Worm (Caenorhabditis elegans) whole organism, L4 larva: ENCODE results near the gene K10C2.2.
A peak's percentile ranks its signal among the peaks of the same experiment; 100 is the strongest.

ENCODE experiments used
- F10B5.3 ChIP-seq: sonication (generic microtip); optimal IDR thresholded peaks from 2 replicates; lab custom pipeline; 2016; ENCODE audit warnings: mild to moderate bottlenecking, missing genetic modification characterization, missing compliant biosample characterization
- F37D6.2 ChIP-seq: sonication (generic microtip); optimal IDR thresholded peaks from 2 replicates; lab custom pipeline; 2016; ENCODE audit warnings: mild to moderate bottlenecking, missing genetic modification characterization, missing compliant biosample characterization
- aha-1 ChIP-seq: fragments of 150-350 bp; peaks from one replicate; lab custom pipeline; 2014; ENCODE audit warnings: missing biosample characterization, missing genetic modification characterization
- ama-1 ChIP-seq: fragments of 150-350 bp; optimal IDR thresholded peaks from 2 replicates; lab custom pipeline; 2014; ENCODE audit warnings: inconsistent platforms, mixed read lengths
- ceh-20 ChIP-seq: fragments of 200-800 bp; sonication (Bioruptor generic); IDR thresholded peaks from 2 replicates; pipeline ENCODE4 v1.3.6; 2022; ENCODE audit warnings: missing genetic modification reagents, missing genetic modification characterization, missing compliant biosample characterization
- ceh-62 ChIP-seq: sonication (generic microtip); optimal IDR thresholded peaks from 2 replicates; lab custom pipeline; 2017; ENCODE audit warnings: missing biosample characterization, missing genetic modification characterization
- daf-16 ChIP-seq, 3 experiments: sonication (generic microtip); optimal IDR thresholded peaks; 2 replicates each; lab custom pipeline; 2016 to 2017; ENCODE audit warnings: missing genetic modification characterization in 3 of 3, missing genetic modification reagents in 3 of 3, mild to moderate bottlenecking in 2 of 3, missing compliant biosample characterization in 2 of 3, missing biosample characterization in 1 of 3, moderate library complexity in 1 of 3
- dmd-6 ChIP-seq: fragments of 200-800 bp; sonication (Bioruptor generic); IDR thresholded peaks from 2 replicates; pipeline ENCODE4 v1.3.6; 2022; ENCODE audit warnings: missing genetic modification reagents, missing genetic modification characterization, missing compliant biosample characterization
- dmd-9 ChIP-seq: fragments of 200-800 bp; sonication (Bioruptor generic); IDR thresholded peaks from 2 replicates; pipeline ENCODE4 v1.3.6; 2022; ENCODE audit warnings: missing genetic modification reagents, missing genetic modification characterization, missing compliant biosample characterization
- dpl-1 ChIP-seq: fragments of 150-350 bp; optimal IDR thresholded peaks from 2 replicates; lab custom pipeline; 2014; ENCODE audit warnings: missing biosample characterization, missing genetic modification reagents, missing genetic modification characterization
- duxl-1 ChIP-seq: sonication (generic microtip); optimal IDR thresholded peaks from 2 replicates; lab custom pipeline; 2016; ENCODE audit warnings: mild to moderate bottlenecking, missing genetic modification characterization, moderate library complexity, missing compliant biosample characterization; ENCODE audit not compliant: poor library complexity
- dve-1 ChIP-seq: sonication (generic microtip); optimal IDR thresholded peaks from 2 replicates; lab custom pipeline; 2017; ENCODE audit warnings: antibody characterized with exemption, mild to moderate bottlenecking, missing genetic modification characterization, missing compliant biosample characterization; ENCODE audit not compliant: insufficient read depth
- egl-27 ChIP-seq: sonication (generic microtip); optimal IDR thresholded peaks from 3 replicates; lab custom pipeline; 2017; ENCODE audit warnings: missing biosample characterization, missing genetic modification reagents, missing genetic modification characterization
- fkh-10 ChIP-seq: fragments of 150-350 bp; optimal IDR thresholded peaks from 2 replicates; lab custom pipeline; 2014; ENCODE audit warnings: missing biosample characterization, missing genetic modification reagents, missing genetic modification characterization
- hlh-11 ChIP-seq: fragments of 200-800 bp; sonication (Bioruptor generic); optimal IDR thresholded peaks from 2 replicates; lab custom pipeline; 2018; ENCODE audit warnings: mild to moderate bottlenecking, missing genetic modification characterization, missing compliant biosample characterization
- lin-1 ChIP-seq: fragments of 200-800 bp; sonication (Bioruptor generic); IDR thresholded peaks from 2 replicates; pipeline ENCODE4 v1.3.6; 2022; ENCODE audit warnings: missing genetic modification reagents, missing genetic modification characterization, missing compliant biosample characterization
- lin-15B ChIP-seq: fragments of 150-350 bp; sonication (generic microtip); optimal IDR thresholded peaks from 3 replicates; lab custom pipeline; 2014; ENCODE audit warnings: missing biosample characterization, missing genetic modification characterization
- lin-29 ChIP-seq: fragments of 200-800 bp; sonication (Bioruptor generic); IDR thresholded peaks from 2 replicates; pipeline ENCODE4 v1.3.6; 2022; ENCODE audit warnings: missing genetic modification reagents, missing genetic modification characterization, missing compliant biosample characterization
- mdl-1 ChIP-seq, 2 experiments: fragments of 150-350 bp in 1 of 2; sonication (generic microtip) in 1 of 2; optimal IDR thresholded peaks; 2 replicates each; lab custom pipeline; 2014 to 2017; ENCODE audit warnings: missing biosample characterization in 2 of 2, missing genetic modification characterization in 2 of 2
- mep-1 ChIP-seq: fragments of 150-350 bp; sonication (generic microtip); optimal IDR thresholded peaks from 3 replicates; lab custom pipeline; 2014; ENCODE audit warnings: missing biosample characterization, missing genetic modification characterization
- nhr-102 ChIP-seq: sonication (generic microtip); optimal IDR thresholded peaks from 2 replicates; lab custom pipeline; 2016; ENCODE audit warnings: mild to moderate bottlenecking, missing genetic modification characterization, moderate library complexity, missing compliant biosample characterization
- nhr-111 ChIP-seq: fragments of 200-800 bp; sonication (Bioruptor generic); optimal IDR thresholded peaks from 2 replicates; lab custom pipeline; 2018; ENCODE audit warnings: mild to moderate bottlenecking, missing genetic modification characterization, missing compliant biosample characterization
- nhr-28 ChIP-seq: fragments of 150-350 bp; optimal IDR thresholded peaks from 2 replicates; lab custom pipeline; 2014; ENCODE audit warnings: missing biosample characterization, missing genetic modification characterization
- nhr-42 ChIP-seq: fragments of 200-800 bp; sonication (Bioruptor generic); IDR thresholded peaks from 2 replicates; pipeline ENCODE4 v1.3.6; 2022; ENCODE audit warnings: missing genetic modification characterization, missing compliant biosample characterization
- nhr-76 ChIP-seq: fragments of 150-350 bp; optimal IDR thresholded peaks from 2 replicates; lab custom pipeline; 2014; ENCODE audit warnings: missing biosample characterization, missing genetic modification characterization
- nhr-77 ChIP-seq: fragments of 150-350 bp; optimal IDR thresholded peaks from 2 replicates; lab custom pipeline; 2014; ENCODE audit warnings: missing biosample characterization, missing genetic modification characterization
- pqm-1 ChIP-seq: sonication (generic microtip); optimal IDR thresholded peaks from 2 replicates; lab custom pipeline; 2017; ENCODE audit warnings: missing biosample characterization, missing genetic modification characterization
- rbr-2 ChIP-seq: sonication (generic microtip); optimal IDR thresholded peaks from 2 replicates; lab custom pipeline; 2016; ENCODE audit warnings: missing genotype, missing genetic modification characterization, missing compliant biosample characterization
- sdz-12 ChIP-seq: fragments of 200-800 bp; sonication (Bioruptor generic); optimal IDR thresholded peaks from 2 replicates; lab custom pipeline; 2018; ENCODE audit warnings: mild to moderate bottlenecking, missing genetic modification characterization, missing compliant biosample characterization
- set-16 ChIP-seq: fragments of 200-800 bp; sonication (Bioruptor generic); IDR thresholded peaks from 2 replicates; pipeline ENCODE4 v1.3.6; 2022; ENCODE audit warnings: missing genetic modification reagents, missing genetic modification characterization, missing compliant biosample characterization
- spr-1 ChIP-seq: sonication (generic microtip); optimal IDR thresholded peaks from 2 replicates; lab custom pipeline; 2016; ENCODE audit warnings: mild to moderate bottlenecking, missing genetic modification characterization, missing compliant biosample characterization
- unc-62 ChIP-seq, 3 experiments: fragments of 150-350 bp in 1 of 3; sonication (generic microtip); optimal IDR thresholded peaks in 2 of 3; peaks in 1 of 3; 1 replicate in 1 of 3; 2 replicates in 2 of 3; lab custom pipeline; 2014 to 2017; ENCODE audit warnings: missing biosample characterization in 3 of 3, missing genetic modification characterization in 3 of 3, missing genetic modification reagents in 3 of 3, missing genotype in 1 of 3

K10C2.2 gene

ce11 chrX:6427147-6427546, 6.4 kb downstream of the K10C2.2 start:
- TF ChIP-seq dve-1 (tag; lab: Kevin White, UChicago) (peak; percentile 89), daf-16 (GFP tag; optimal IDR thresholded peaks at IDR 0.05; lab: Kevin White, UChicago) (no peak), daf-16 (tag; optimal IDR thresholded peaks at IDR 0.05; lab: Kevin White, UChicago) (peak; percentile 75), dmd-9 (GFP tag; lab: Robert Waterston, UW) (no peak), pqm-1 (tag; lab: Kevin White, UChicago) (peak; percentile 96), dmd-6 (GFP tag; lab: Robert Waterston, UW) (peak; percentile 80), nhr-77 (peak; percentile 90), nhr-42 (GFP tag; lab: Robert Waterston, UW) (no peak), lin-1 (0 out of 2 replicates have a peak, but pooled peaks have one; percentile 36), nhr-28 (tag; lab: Kevin White, UChicago) (peak; percentile 95), hlh-11 (tag; lab: Kevin White, UChicago) (peak; percentile 71), nhr-76 (tag; lab: Kevin White, UChicago) (no peak), mdl-1 (tag; optimal IDR thresholded peaks at IDR 0.05; lab: Kevin White, UChicago) (peak in 1 of 2 experiments; percentile 36), nhr-102 (tag; lab: Kevin White, UChicago) (peak; percentile 43), lin-29 (GFP tag; lab: Robert Waterston, UW) (no peak)

ce11 chrX:6420681-6421080, 12.9 kb downstream of the K10C2.2 start, which contains the start of gene K10C2.12:
Gene K10C2.12 (minus strand): TSS chrX:6420781.
- TF ChIP-seq rbr-2 (tag; lab: Kevin White, UChicago) (no peak), egl-27 (tag; lab: Kevin White, UChicago) (no peak)

- TF ChIP-seq fkh-10 (GFP tag; lab: Kevin White, UChicago) (no peak), unc-62 (GFP tag; optimal IDR thresholded peaks at IDR 0.05 in 1 of 2; lab: Kevin White, UChicago) (peak in 1 of 2 experiments; percentile 13), unc-62 (tag; optimal IDR thresholded peaks at IDR 0.05; lab: Kevin White, UChicago) (no peak), dpl-1 (GFP tag; lab: Kevin White, UChicago) (no peak), set-16 (no peak)
- TF ChIP-seq, all 104 proteins: peak for 1
Measured at ce11 chrX:6419113-6419512, 14.5 kb downstream of the K10C2.2 start.

DNA sequence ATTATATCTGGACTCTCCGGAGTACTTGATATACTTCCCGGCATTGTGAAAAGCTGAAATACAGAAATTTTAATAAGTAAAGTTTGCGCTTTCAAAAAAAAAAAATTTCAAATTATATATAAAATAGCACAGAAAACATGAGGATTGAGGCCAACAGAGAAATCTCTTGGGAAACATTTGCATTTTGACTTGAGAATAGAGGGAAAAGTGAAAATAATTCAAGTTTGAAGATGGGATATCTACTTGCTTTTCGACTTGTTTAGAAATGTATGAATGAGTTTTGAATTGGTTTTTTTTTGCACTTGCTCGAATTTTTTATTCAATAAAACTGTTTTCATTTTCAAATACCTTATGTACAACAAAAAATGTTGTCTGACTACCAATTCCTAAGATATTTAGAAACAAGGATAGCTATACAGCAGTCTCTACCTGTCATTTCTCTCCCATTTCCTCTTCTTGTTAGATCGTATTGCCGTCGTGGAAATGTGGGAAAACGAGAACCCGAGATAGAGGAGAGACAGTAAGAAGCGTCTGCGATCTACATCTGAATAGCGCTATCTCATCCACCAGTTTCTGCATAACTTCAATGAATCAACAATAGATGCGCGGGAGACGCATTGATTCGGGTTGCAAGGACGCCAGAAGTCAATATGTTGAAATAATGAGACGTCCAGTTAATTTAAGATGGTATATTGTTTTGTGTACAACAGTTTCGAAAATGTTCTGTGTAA, 17.1 kb downstream of the K10C2.2 start, which contains the start of gene T22E5.6:
Gene T22E5.6, minus strand, starts transcription at position 51 of the 731 bp plus-strand sequence.
- TF ChIP-seq nhr-28 (tag; lab: Kevin White, UChicago) (peak; percentile 22), unc-62 (GFP tag; optimal IDR thresholded peaks at IDR 0.05 in 1 of 2; lab: Kevin White, UChicago) (peak in 1 of 2 experiments; percentile 6), unc-62 (tag; optimal IDR thresholded peaks at IDR 0.05; lab: Kevin White, UChicago) (no peak), duxl-1 (no peak)

DNA sequence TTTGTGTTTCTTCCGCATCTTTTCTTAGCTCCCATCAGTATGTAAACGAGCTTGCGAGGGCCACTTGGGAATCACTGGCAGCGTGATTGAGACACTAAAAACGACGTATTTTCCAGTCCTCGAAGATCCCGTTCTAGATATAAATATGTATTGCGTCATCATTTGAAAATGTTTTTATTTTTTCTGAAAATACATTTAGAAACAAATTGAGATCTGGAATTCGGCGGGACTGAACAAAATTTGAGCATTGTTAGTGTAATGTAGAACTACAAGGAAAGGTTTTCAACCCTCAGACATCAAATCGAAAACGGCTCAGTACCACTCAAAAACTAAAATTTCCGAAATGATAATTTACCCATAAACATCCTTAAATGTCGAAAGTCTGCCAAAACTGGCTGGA, 20.0 kb downstream of the K10C2.2 start:
- TF ChIP-seq unc-62 (GFP tag; optimal IDR thresholded peaks at IDR 0.05 in 1 of 2; lab: Kevin White, UChicago) = peak in 1 of 2 experiments; percentile 56
- no peak for TF ChIP-seq unc-62 (tag; optimal IDR thresholded peaks at IDR 0.05; lab: Kevin White, UChicago)
- no peak for TF ChIP-seq spr-1 (tag; lab: Kevin White, UChicago)
- no peak for TF ChIP-seq lin-15B (tag; lab: Kevin White, UChicago)
- TF ChIP-seq ceh-20 (GFP tag; lab: Robert Waterston, UW) = peak; percentile 66; the same call in 1 of the 2 replicates

DNA sequence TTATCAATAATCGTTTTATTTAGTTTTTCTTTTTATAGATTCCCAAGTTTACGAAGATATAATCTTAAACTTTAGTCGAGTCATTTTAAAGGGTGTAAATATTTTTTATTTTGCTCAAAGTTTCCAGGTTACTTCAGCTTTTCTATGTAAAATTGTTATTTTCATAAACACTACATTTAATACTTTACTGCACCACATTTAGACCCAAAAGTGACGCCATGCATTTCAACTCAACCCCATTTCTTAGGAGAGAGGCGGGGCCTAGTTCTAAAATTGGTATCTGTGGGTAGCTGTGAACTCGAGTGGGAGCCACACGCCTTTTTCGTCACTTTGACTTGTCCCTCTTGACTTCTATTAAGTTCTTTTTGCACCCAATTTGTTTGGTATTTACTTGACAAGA, 21.0 kb downstream of the K10C2.2 start, which contains the start of gene T22E5.1:
Gene T22E5.1, plus strand, starts transcription at position 301 of the 400 bp plus-strand sequence.
- TF ChIP-seq mep-1 = no peak
- TF ChIP-seq lin-29 (GFP tag; lab: Robert Waterston, UW) = no peak
- no peak for TF ChIP-seq fkh-10 (GFP tag; lab: Kevin White, UChicago)
- no peak for TF ChIP-seq ama-1 (lab: Kevin White, UChicago)
- no peak for TF ChIP-seq nhr-111
- TF ChIP-seq aha-1 (tag; lab: Kevin White, UChicago) = no peak
- no peak for TF ChIP-seq F37D6.2 (tag; lab: Kevin White, UChicago)
- no peak for TF ChIP-seq daf-16 (GFP tag; optimal IDR thresholded peaks at IDR 0.05; lab: Kevin White, UChicago)
- TF ChIP-seq daf-16 (tag; optimal IDR thresholded peaks at IDR 0.05; lab: Kevin White, UChicago) = no peak
- no peak for TF ChIP-seq F10B5.3 (tag; lab: Kevin White, UChicago)
- TF ChIP-seq ceh-62 (tag; lab: Kevin White, UChicago) = no peak
- no peak for TF ChIP-seq sdz-12 (GFP tag; lab: Kevin White, UChicago)
